Worm (Caenorhabditis elegans): ENCODE results near the gene E04F6.6.

ce11 chrII:7203110-7203509 lies 3.7 kb upstream of the E04F6.6 start, which contains the start of gene srd-56:
- no peak for TF ChIP-seq fkh-3 (tag; optimal IDR thresholded peaks at IDR 0.05)
- no peak for TF ChIP-seq die-1 (tag; optimal IDR thresholded peaks at IDR 0.05)
- TF ChIP-seq nfya-1 (tag; optimal IDR thresholded peaks at IDR 0.05; ENCODE audit: borderline replicate concordance, insufficient read depth): no peak
- no peak for TF ChIP-seq nfyb-1 (GFP tag; IDR thresholded peaks at IDR 0.05)
- TF ChIP-seq efl-1 (GFP tag; optimal IDR thresholded peaks at IDR 0.05): no peak
- TF ChIP-seq F39B2.1 (GFP tag; IDR thresholded peaks at IDR 0.05): no peak
- TF ChIP-seq bed-1 (GFP tag; IDR thresholded peaks at IDR 0.05): no peak
- no peak for TF ChIP-seq F49E8.2 (tag; optimal IDR thresholded peaks at IDR 0.05; ENCODE audit: insufficient read depth)
- TF ChIP-seq rcor-1 (GFP tag; IDR thresholded peaks at IDR 0.05): no peak
- no peak for TF ChIP-seq ekl-4 (GFP tag; IDR thresholded peaks at IDR 0.05)
- TF ChIP-seq ztf-18 (tag; optimal IDR thresholded peaks at IDR 0.05): no peak
